Worm (Caenorhabditis elegans): ENCODE data around the gene F55A4.13.

ce11 chrX:1035039-1035598 lies 17.8 kb upstream of the F55A4.13 start, which contains the start of the genes stau-1 and sec-22:
- TF ChIP-seq dmd-4 (tag; optimal IDR thresholded peaks at IDR 0.05) (no peak), lsy-2 (tag; optimal IDR thresholded peaks at IDR 0.05) (peak in 1 of 2 experiments; percentile 45), nhr-25 (tag; optimal IDR thresholded peaks at IDR 0.05) (no peak), egl-27 (tag; optimal IDR thresholded peaks at IDR 0.05) (no peak), elt-1 (tag; optimal IDR thresholded peaks at IDR 0.05) (no peak), nhr-12 (tag; optimal IDR thresholded peaks at IDR 0.05) (no peak)

Measured in whole organism, L2 larva.